Fruit fly (Drosophila melanogaster): ENCODE results near the gene Hus1-like.

The Hus1-like gene

dm6 chr3R:4861144-4861543 lies 49.2 kb upstream of the Hus1-like start:
- TF ChIP-seq grn (GFP tag; optimal IDR thresholded peaks at IDR 0.05) (peak; percentile 95), kni (GFP tag; optimal IDR thresholded peaks at IDR 0.05) (peak; percentile 33), D (optimal IDR thresholded peaks at IDR 0.05) (peak; percentile 1), D (GFP tag; optimal IDR thresholded peaks at IDR 0.05) (no peak), gro (GFP tag; optimal IDR thresholded peaks at IDR 0.05) (no peak), kah (GFP tag; optimal IDR thresholded peaks at IDR 0.05) (no peak), Kr (GFP tag; optimal IDR thresholded peaks at IDR 0.05) (peak; percentile 71), ken (GFP tag; IDR thresholded peaks at IDR 0.05) (no peak), fd102C (GFP tag; optimal IDR thresholded peaks at IDR 0.05) (peak; percentile 15), ab (GFP tag; optimal IDR thresholded peaks at IDR 0.05) (no peak), CG1832 (GFP tag; optimal IDR thresholded peaks at IDR 0.05) (no peak), gsb-n (tag; optimal IDR thresholded peaks at IDR 0.05) (peak; percentile 27), Hr51 (GFP tag; optimal IDR thresholded peaks at IDR 0.05) (no peak), CG4730 (GFP tag; IDR thresholded peaks at IDR 0.05) (no peak), dmrt11E (tag; optimal IDR thresholded peaks at IDR 0.05) (peak; percentile 39), Camta (GFP tag; optimal IDR thresholded peaks at IDR 0.05) (no peak), CG15696 (tag; optimal IDR thresholded peaks at IDR 0.05) (peak; percentile 45), oc (tag; optimal IDR thresholded peaks at IDR 0.05) (peak; percentile 18), dmrt99B (tag; optimal IDR thresholded peaks at IDR 0.05) (no peak), dati (GFP tag; IDR thresholded peaks at IDR 0.05) (no peak), tll (GFP tag; optimal IDR thresholded peaks at IDR 0.05) (peak in 1 of 2 experiments; percentile 62), chm (GFP tag; IDR thresholded peaks at IDR 0.05) (no peak), jumu (GFP tag; optimal IDR thresholded peaks at IDR 0.05) (no peak)

- TF ChIP-seq CG34224 (GFP tag; IDR thresholded peaks at IDR 0.05; ENCODE audit: partially characterized antibody) (no peak), gsb-n (tag; optimal IDR thresholded peaks at IDR 0.05) (peak; percentile 42), Nf-YB (GFP tag; optimal IDR thresholded peaks at IDR 0.05) (peak; percentile 73), Nf-YC (tag; optimal IDR thresholded peaks at IDR 0.05) (peak; percentile 63), Kr (GFP tag; optimal IDR thresholded peaks at IDR 0.05) (peak; percentile 23), CG32772 (GFP tag; IDR thresholded peaks at IDR 0.05) (no peak), pros (GFP tag; optimal IDR thresholded peaks at IDR 0.05) (peak; percentile 66), jumu (GFP tag; optimal IDR thresholded peaks at IDR 0.05) (no peak), CG12219 (GFP tag; optimal IDR thresholded peaks at IDR 0.05) (no peak), CG15601 (tag; optimal IDR thresholded peaks at IDR 0.05) (no peak), CG1603 (tag; optimal IDR thresholded peaks at IDR 0.05) (peak; percentile 86), CG10431 (GFP tag; optimal IDR thresholded peaks at IDR 0.05) (no peak), seq (GFP tag; IDR thresholded peaks at IDR 0.05) (peak; percentile 27; the same call in 1 of the 2 replicates), CG7987 (GFP tag; optimal IDR thresholded peaks at IDR 0.05) (no peak), CG2202 (tag; optimal IDR thresholded peaks at IDR 0.05) (no peak), pfk (GFP tag; optimal IDR thresholded peaks at IDR 0.05) (peak; percentile 50), Nf-YA (GFP tag; IDR thresholded peaks at IDR 0.05) (no peak), CG30020 (tag; optimal IDR thresholded peaks at IDR 0.05) (peak; percentile 86)
These were observed 46.8 kb upstream of the Hus1-like start for dm6 chr3R:4858508-4859275.
